Worm (Caenorhabditis elegans): Measurements from ENCODE around the gene bath-31.

ce11 chrII:3694664-3695063, 37.1 kb upstream of the bath-31 start, which contains the start of gene srx-102:
- TF ChIP-seq attf-5 (GFP tag; optimal IDR thresholded peaks at IDR 0.05), result no peak
- no peak for TF ChIP-seq unc-62 (GFP tag; optimal IDR thresholded peaks at IDR 0.05)
- TF ChIP-seq T26A5.8 (tag; optimal IDR thresholded peaks at IDR 0.05), result no peak
- TF ChIP-seq ama-1 (optimal IDR thresholded peaks at IDR 0.05), result no peak
- TF ChIP-seq ama-1 (GFP tag; optimal IDR thresholded peaks at IDR 0.05), result no peak
- no peak for TF ChIP-seq atf-7 (tag; optimal IDR thresholded peaks at IDR 0.05)
- no peak for TF ChIP-seq rcor-1 (GFP tag; IDR thresholded peaks at IDR 0.05)
- no peak for TF ChIP-seq rpc-1 (optimal IDR thresholded peaks at IDR 0.05)
- TF ChIP-seq rpc-1 (tag; optimal IDR thresholded peaks at IDR 0.05), result no peak
- TF ChIP-seq lsl-1 (GFP tag; optimal IDR thresholded peaks at IDR 0.05), result no peak
- no peak for TF ChIP-seq pha-4 (tag; optimal IDR thresholded peaks at IDR 0.05)
- no peak for TF ChIP-seq F49E8.2 (tag; optimal IDR thresholded peaks at IDR 0.05; ENCODE audit: insufficient read depth)
- no peak for TF ChIP-seq ztf-28 (GFP tag; IDR thresholded peaks at IDR 0.05)
- no peak for TF ChIP-seq dpl-1 (GFP tag; optimal IDR thresholded peaks at IDR 0.05)
- no peak for TF ChIP-seq zim-3 (tag; optimal IDR thresholded peaks at IDR 0.05)
- TF ChIP-seq lin-35 (GFP tag; optimal IDR thresholded peaks at IDR 0.05), result no peak

All from whole organism, young adult.